Worm (Caenorhabditis elegans): ENCODE results near the gene F25E5.16.

DNA sequence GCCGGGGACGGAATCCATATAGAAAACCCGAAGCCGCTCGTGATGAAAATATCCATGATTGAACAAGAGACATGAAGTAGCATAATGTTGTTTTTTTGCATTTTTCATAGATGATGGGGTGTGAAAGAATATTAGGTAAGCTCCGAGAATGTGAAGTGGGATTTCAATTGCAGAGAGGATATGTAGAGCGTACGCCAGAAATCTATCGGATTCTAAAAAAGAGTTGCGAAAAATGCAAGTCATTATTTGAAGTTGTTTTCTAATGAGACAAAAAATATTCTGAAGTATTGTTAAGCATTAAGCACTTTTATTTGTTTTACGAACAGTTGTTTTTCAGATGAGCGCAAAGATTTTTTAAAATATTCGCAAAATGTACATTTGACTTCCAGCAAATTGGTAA lies 13.7 kb upstream of the F25E5.16 start, which contains the start of gene F18E3.10:
- TF ChIP-seq lsy-2 (tag; optimal IDR thresholded peaks at IDR 0.05) = no peak
- no peak for TF ChIP-seq nhr-76 (tag; optimal IDR thresholded peaks at IDR 0.05)
- no peak for TF ChIP-seq ceh-43 (GFP tag; optimal IDR thresholded peaks at IDR 0.05)
- TF ChIP-seq sptf-1 (tag; optimal IDR thresholded peaks at IDR 0.05) = no peak
- no peak for TF ChIP-seq snpc-4 (tag; optimal IDR thresholded peaks at IDR 0.05)
- no peak for TF ChIP-seq elt-1 (tag; optimal IDR thresholded peaks at IDR 0.05; ENCODE audit: borderline replicate concordance, insufficient read depth)
- no peak for TF ChIP-seq blmp-1 (tag; optimal IDR thresholded peaks at IDR 0.05)
- no peak for TF ChIP-seq ces-1 (GFP tag; optimal IDR thresholded peaks at IDR 0.05)
- TF ChIP-seq sem-2 (GFP tag; optimal IDR thresholded peaks at IDR 0.05) = no peak
- no peak for TF ChIP-seq nhr-28 (tag; optimal IDR thresholded peaks at IDR 0.05)
